Worm (Caenorhabditis elegans) whole organism, L1 larva: ENCODE results near the gene M18.3.
"Not testable (repeated sequence)": the region's sequence is repeated elsewhere in the genome, so short reads cannot be mapped to it uniquely, and the experiment has no call there.

Source experiments
- Y116A8C.19 ChIP-seq: sonication (generic microtip); optimal IDR thresholded peaks from 2 replicates; lab custom pipeline; 2016; ENCODE audit warnings: missing compliant biosample characterization, missing genetic modification characterization, borderline replicate concordance
- aha-1 ChIP-seq: fragments of 150-350 bp; optimal IDR thresholded peaks from 2 replicates; lab custom pipeline; 2014; ENCODE audit warnings: missing biosample characterization, missing genetic modification characterization
- aly-2 ChIP-seq: fragments of 150-350 bp; optimal IDR thresholded peaks from 2 replicates; lab custom pipeline; 2014; ENCODE audit warnings: missing biosample characterization, missing genetic modification characterization
- ama-1 ChIP-seq: fragments of 150-350 bp; optimal IDR thresholded peaks from 2 replicates; lab custom pipeline; 2014
- blmp-1 ChIP-seq: fragments of 150-350 bp; optimal IDR thresholded peaks from 2 replicates; lab custom pipeline; 2014; ENCODE audit warnings: missing biosample characterization, missing genetic modification characterization
- ceh-90 ChIP-seq: sonication (generic microtip); optimal IDR thresholded peaks from 2 replicates; lab custom pipeline; 2016; ENCODE audit warnings: missing genetic modification characterization, missing compliant biosample characterization
- dpl-1 ChIP-seq, 3 experiments: fragments of 150-350 bp in 2 of 3; sonication (generic microtip) in 1 of 3; optimal IDR thresholded peaks; 2 replicates each; lab custom pipeline; 2014 to 2017; ENCODE audit warnings: missing biosample characterization in 3 of 3, missing genetic modification characterization in 3 of 3, missing genetic modification reagents in 3 of 3
- elt-2 ChIP-seq: sonication (generic microtip); optimal IDR thresholded peaks from 2 replicates; lab custom pipeline; 2016; ENCODE audit warnings: missing genetic modification characterization, mild to moderate bottlenecking, inconsistent platforms, missing compliant biosample characterization, missing genetic modification reagents
- elt-3 ChIP-seq, 6 experiments: fragments of 150-350 bp in 1 of 6; sonication (generic microtip); optimal IDR thresholded peaks; 2 replicates each; lab custom pipeline; 2017 to 2018; ENCODE audit warnings: missing biosample characterization in 6 of 6, missing genetic modification characterization in 6 of 6, inconsistent platforms in 1 of 6
- fkh-4 ChIP-seq: sonication (generic microtip); optimal IDR thresholded peaks from 2 replicates; lab custom pipeline; 2016; ENCODE audit warnings: missing compliant biosample characterization, missing genetic modification characterization, borderline replicate concordance
- fos-1 ChIP-seq: fragments of 150-350 bp; optimal IDR thresholded peaks from 2 replicates; lab custom pipeline; 2014; ENCODE audit warnings: missing biosample characterization, missing genetic modification characterization
- hpl-2 ChIP-seq: fragments of 150-350 bp; optimal IDR thresholded peaks from 2 replicates; lab custom pipeline; 2014; ENCODE audit warnings: missing biosample characterization, missing genetic modification reagents, missing genetic modification characterization
- irx-1 ChIP-seq: sonication (generic microtip); optimal IDR thresholded peaks from 2 replicates; lab custom pipeline; 2016; ENCODE audit warnings: missing genetic modification characterization, missing compliant biosample characterization
- isw-1 ChIP-seq: fragments of 200-800 bp; sonication (Bioruptor generic); IDR thresholded peaks from 2 replicates; pipeline ENCODE4 v1.3.6; 2022; ENCODE audit warnings: missing genetic modification characterization, missing compliant biosample characterization
- lin-13 ChIP-seq: fragments of 150-350 bp; optimal IDR thresholded peaks from 2 replicates; lab custom pipeline; 2014; ENCODE audit warnings: missing biosample characterization, missing genetic modification reagents, missing genetic modification characterization
- lin-14 ChIP-seq: fragments of 200-800 bp; sonication (Bioruptor generic); optimal IDR thresholded peaks from 2 replicates; lab custom pipeline; 2018; ENCODE audit warnings: mild to moderate bottlenecking, missing genetic modification characterization, moderate library complexity, missing compliant biosample characterization
- lin-15B ChIP-seq: fragments of 150-350 bp; sonication (generic microtip); optimal IDR thresholded peaks from 3 replicates; lab custom pipeline; 2014; ENCODE audit warnings: missing biosample characterization, missing genetic modification characterization
- lin-35 ChIP-seq, 2 experiments: fragments of 150-350 bp; optimal IDR thresholded peaks; 2 replicates each; lab custom pipeline; 2014; ENCODE audit warnings: missing biosample characterization in 2 of 2, missing genetic modification characterization in 2 of 2, missing genetic modification reagents in 2 of 2
- lsy-2 ChIP-seq, 2 experiments: fragments of 150-350 bp; optimal IDR thresholded peaks; 2 replicates each; lab custom pipeline; 2014; ENCODE audit warnings: missing biosample characterization in 2 of 2, missing genetic modification characterization in 2 of 2
- mab-9 ChIP-seq: fragments of 200-800 bp; sonication (Bioruptor generic); IDR thresholded peaks from 2 replicates; pipeline ENCODE4 v1.3.6; 2022; ENCODE audit warnings: missing genetic modification reagents, missing genetic modification characterization, missing compliant biosample characterization
- mef-2 ChIP-seq: fragments of 150-350 bp; optimal IDR thresholded peaks from 2 replicates; lab custom pipeline; 2014; ENCODE audit warnings: missing biosample characterization, missing genetic modification characterization
- mep-1 ChIP-seq: fragments of 150-350 bp; optimal IDR thresholded peaks from 2 replicates; lab custom pipeline; 2014; ENCODE audit warnings: missing biosample characterization, missing genetic modification characterization
- nhr-11 ChIP-seq: fragments of 150-350 bp; optimal IDR thresholded peaks from 2 replicates; lab custom pipeline; 2014; ENCODE audit warnings: missing biosample characterization, missing genetic modification characterization
- nhr-12 ChIP-seq: sonication (generic microtip); optimal IDR thresholded peaks from 2 replicates; lab custom pipeline; 2017; ENCODE audit warnings: missing biosample characterization, missing genetic modification characterization
- nhr-20 ChIP-seq: sonication (generic microtip); optimal IDR thresholded peaks from 2 replicates; lab custom pipeline; 2016; ENCODE audit warnings: mild to moderate bottlenecking, missing genetic modification characterization, missing compliant biosample characterization
- nhr-71 ChIP-seq: sonication (generic microtip); optimal IDR thresholded peaks from 2 replicates; lab custom pipeline; 2016; ENCODE audit warnings: mild to moderate bottlenecking, missing genetic modification characterization, moderate library complexity, missing compliant biosample characterization
- nhr-77 ChIP-seq: fragments of 150-350 bp; optimal IDR thresholded peaks from 2 replicates; lab custom pipeline; 2014; ENCODE audit warnings: missing biosample characterization, missing genetic modification characterization
- nhr-84 ChIP-seq: sonication (generic microtip); optimal IDR thresholded peaks from 2 replicates; lab custom pipeline; 2017; ENCODE audit warnings: missing biosample characterization, missing genetic modification characterization
- pag-3 ChIP-seq: sonication (generic microtip); optimal IDR thresholded peaks from 2 replicates; lab custom pipeline; 2017; ENCODE audit warnings: missing genetic modification characterization, mild to moderate bottlenecking, missing compliant biosample characterization, antibody characterized with exemption, borderline replicate concordance; ENCODE audit not compliant: insufficient read depth
- rnt-1 ChIP-seq: sonication (generic microtip); optimal IDR thresholded peaks from 2 replicates; lab custom pipeline; 2016; ENCODE audit warnings: mild to moderate bottlenecking, missing genetic modification characterization, moderate library complexity, missing compliant biosample characterization
- snpc-4 ChIP-seq: fragments of 150-350 bp; optimal IDR thresholded peaks from 2 replicates; lab custom pipeline; 2014; ENCODE audit warnings: missing biosample characterization, missing genetic modification characterization
- sup-37 ChIP-seq: fragments of 200-800 bp; sonication (Bioruptor generic); optimal IDR thresholded peaks from 2 replicates; lab custom pipeline; 2018; ENCODE audit warnings: mild to moderate bottlenecking, missing genetic modification characterization, missing compliant biosample characterization
- swsn-7 ChIP-seq: sonication (generic microtip); optimal IDR thresholded peaks from 2 replicates; lab custom pipeline; 2016; ENCODE audit warnings: missing genetic modification characterization, missing compliant biosample characterization
- unc-86 ChIP-seq: sonication (generic microtip); optimal IDR thresholded peaks from 2 replicates; lab custom pipeline; 2016; ENCODE audit warnings: missing genetic modification characterization, missing compliant biosample characterization
- ztf-11 ChIP-seq, 2 experiments: sonication (generic microtip); optimal IDR thresholded peaks; 2 replicates each; lab custom pipeline; 2016 to 2017; ENCODE audit warnings: missing genetic modification characterization in 2 of 2, missing biosample characterization in 1 of 2, missing compliant biosample characterization in 1 of 2
- ztf-4 ChIP-seq: fragments of 150-350 bp; optimal IDR thresholded peaks from 2 replicates; lab custom pipeline; 2014; ENCODE audit warnings: missing biosample characterization, missing genetic modification characterization

M18.3 gene

DNA sequence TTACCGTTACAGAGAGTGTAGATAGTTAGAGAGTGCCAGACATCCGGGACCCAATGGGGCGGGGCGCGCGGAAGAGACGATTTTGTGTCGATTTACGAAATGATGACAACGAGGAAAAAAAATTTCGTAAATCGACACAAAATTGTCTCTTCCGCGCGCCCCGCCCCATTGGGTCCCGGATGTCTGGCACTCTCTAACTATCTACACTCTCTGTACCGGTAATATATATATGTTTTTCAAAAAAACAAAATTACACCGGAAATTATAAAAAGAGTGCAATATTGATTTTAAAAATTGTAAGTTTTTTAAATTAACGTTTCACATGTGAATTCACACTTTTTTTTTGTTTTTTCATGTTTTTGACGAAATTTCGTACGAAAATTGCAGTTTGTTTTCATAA is 32.4 kb downstream of the M18.3 start, which contains the start of gene B0001.4:
Gene B0001.4, minus strand, starts transcription at position 101 of the 400 bp plus-strand sequence.
- TF ChIP-seq rnt-1 (tag; lab: Kevin White, UChicago); ceh-90; dpl-1 (GFP tag; optimal IDR thresholded peaks at IDR 0.05; lab: Kevin White, UChicago): not testable (repeated sequence)

DNA sequence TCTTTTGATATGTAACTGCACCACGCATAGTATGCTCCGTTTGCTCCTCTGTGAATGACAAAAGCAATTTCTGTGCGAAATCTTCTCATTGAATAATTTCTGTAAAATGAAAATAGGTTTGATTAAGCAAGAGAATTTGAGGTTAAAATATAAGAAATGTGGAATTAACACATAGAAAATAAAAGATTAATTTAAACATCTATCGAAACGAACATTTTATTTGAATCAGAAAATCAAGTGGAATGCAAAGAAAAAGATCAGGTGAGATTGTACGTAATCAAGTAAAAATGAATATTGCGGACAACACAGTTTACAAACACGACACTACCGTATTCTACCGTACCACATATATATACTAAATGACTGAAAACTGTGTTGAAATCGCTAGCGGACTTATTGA is 35.3 kb downstream of the M18.3 start, which contains the start of gene B0001.8:
Gene B0001.8, minus strand, starts transcription at position 101 of the 400 bp plus-strand sequence.
- TF ChIP-seq nhr-11 (tag; lab: Kevin White, UChicago) (no peak), lin-14 (GFP tag; lab: Kevin White, UChicago) (no peak), elt-2 (tag; lab: Kevin White, UChicago) (no peak), lin-13 (GFP tag; lab: Kevin White, UChicago) (no peak), fkh-4 (no peak), irx-1 (no peak), mef-2 (tag; lab: Kevin White, UChicago) (no peak), nhr-12 (tag; lab: Kevin White, UChicago) (no peak), nhr-71 (no peak), nhr-84 (no peak), dpl-1 (GFP tag; optimal IDR thresholded peaks at IDR 0.05; lab: Kevin White, UChicago) (no peak), mep-1 (tag; lab: Kevin White, UChicago) (no peak), fos-1 (no peak), lin-35 (GFP tag; optimal IDR thresholded peaks at IDR 0.05; lab: Kevin White, UChicago) (no peak), swsn-7 (no peak), aly-2 (no peak), hpl-2 (GFP tag; lab: Kevin White, UChicago) (no peak), Y116A8C.19 (tag; lab: Kevin White, UChicago) (no peak), nhr-77 (no peak), elt-3 (tag; optimal IDR thresholded peaks at IDR 0.05; lab: Kevin White, UChicago) (no peak)

DNA sequence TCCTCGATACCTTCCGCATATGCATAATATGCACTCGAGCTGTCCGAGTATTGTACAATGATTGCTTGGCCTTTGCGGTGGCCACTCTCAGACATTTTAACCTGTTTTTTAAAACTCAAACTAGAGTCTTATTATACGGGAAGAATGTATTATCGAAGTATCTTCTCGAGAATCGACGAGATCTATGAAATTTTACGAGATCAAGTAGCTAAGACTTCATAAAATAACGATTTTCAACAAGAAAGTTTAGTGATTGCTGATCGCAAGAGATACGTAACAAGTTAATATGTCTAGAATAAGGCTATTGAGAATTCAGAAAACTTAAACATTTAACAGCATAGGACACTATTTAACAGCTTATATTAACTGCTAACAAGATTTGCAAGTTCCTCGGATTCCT is 37.6 kb downstream of the M18.3 start, which contains the start of gene B0001.5:
Gene B0001.5, minus strand, starts transcription at position 101 of the 400 bp plus-strand sequence.
- TF ChIP-seq pag-3 (tag; lab: Kevin White, UChicago), result no peak
- no peak for TF ChIP-seq ztf-4 (tag; lab: Kevin White, UChicago)
- no peak for TF ChIP-seq unc-86 (tag; lab: Kevin White, UChicago)
- no peak for TF ChIP-seq snpc-4 (tag; lab: Kevin White, UChicago)
- no peak for TF ChIP-seq ceh-90
- no peak for TF ChIP-seq fos-1
- no peak for TF ChIP-seq nhr-20 (tag; lab: Kevin White, UChicago)
- TF ChIP-seq sup-37 (GFP tag; lab: Kevin White, UChicago), result no peak
- TF ChIP-seq lin-15B (tag; lab: Kevin White, UChicago), result no peak
- TF ChIP-seq rnt-1 (tag; lab: Kevin White, UChicago), result no peak
- no peak for TF ChIP-seq mab-9
- no peak for TF ChIP-seq ztf-11 (tag; optimal IDR thresholded peaks at IDR 0.05; lab: Kevin White, UChicago)
- no peak for TF ChIP-seq isw-1 (GFP tag; lab: Robert Waterston, UW)
- TF ChIP-seq nhr-71, result no peak
- no peak for TF ChIP-seq ama-1
- TF ChIP-seq, all 84 proteins: peak for 0

DNA sequence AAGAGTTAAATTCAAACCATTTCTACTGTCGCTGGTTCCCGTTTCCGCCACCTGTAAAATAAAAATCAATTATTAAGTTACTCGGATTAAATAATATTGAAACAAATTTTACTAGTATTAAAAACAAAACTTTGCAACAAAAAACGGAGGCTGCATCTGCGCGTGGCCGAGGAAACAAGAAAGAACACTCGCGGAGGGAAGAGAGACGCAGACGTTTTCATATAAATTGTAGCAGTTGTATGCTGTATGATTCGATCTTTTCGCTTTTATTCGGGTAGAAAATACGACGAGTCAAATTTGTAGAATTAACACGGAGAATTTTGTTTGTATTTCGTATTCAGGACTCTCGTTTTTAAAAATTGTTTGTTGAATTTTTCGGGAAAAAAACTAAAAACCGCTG is 40.0 kb downstream of the M18.3 start, which contains the start of gene B0001.3:
Gene B0001.3, minus strand, starts transcription at position 55 of the 400 bp plus-strand sequence.
- TF ChIP-seq lsy-2 (tag; optimal IDR thresholded peaks at IDR 0.05; lab: Kevin White, UChicago) (no peak), blmp-1 (tag; lab: Kevin White, UChicago) (peak; percentile 72)

DNA sequence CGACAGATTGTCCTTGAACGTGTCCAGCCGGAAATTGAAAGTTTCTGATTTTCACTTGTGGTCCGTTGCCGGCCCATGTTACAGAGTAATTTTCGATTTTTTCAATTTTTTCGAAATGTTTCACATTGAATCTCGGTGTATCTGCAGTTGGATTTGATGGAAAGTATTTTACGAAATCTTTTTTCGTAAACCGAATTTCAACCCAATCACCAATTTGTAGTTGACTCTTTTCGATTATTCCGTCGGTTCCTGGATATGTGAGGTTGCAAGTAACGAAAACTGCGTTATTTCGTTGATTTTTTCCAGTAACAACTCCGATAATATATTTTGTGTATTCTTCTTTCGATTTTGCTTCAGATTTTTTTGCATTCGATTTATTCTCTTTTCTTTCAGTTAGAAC is 44.0 kb downstream of the M18.3 start:
- no peak for TF ChIP-seq lsy-2 (tag; optimal IDR thresholded peaks at IDR 0.05; lab: Kevin White, UChicago)
- no peak for TF ChIP-seq aha-1 (tag; lab: Kevin White, UChicago)
- TF ChIP-seq, all 84 proteins: peak for 0
